Worm (Caenorhabditis elegans): ENCODE data around the gene fbxb-75.

The fbxb-75 gene

ce11 chrIV:4399418-4400136, 41.4 kb downstream of the fbxb-75 start:
- TF ChIP-seq flt-1 (GFP tag; IDR thresholded peaks at IDR 0.05) (0 out of 2 replicates have a peak, but pooled peaks have one; percentile 13), ztf-23 (GFP tag; IDR thresholded peaks at IDR 0.05) (0 out of 2 replicates have a peak, but pooled peaks have one; percentile 21), tab-1 (GFP tag; IDR thresholded peaks at IDR 0.05) (0 out of 2 replicates have a peak, but pooled peaks have one; percentile 58), klf-2 (GFP tag; conservative IDR thresholded peaks at IDR 0.05) (no peak), T22C8.4 (GFP tag; IDR thresholded peaks at IDR 0.05) (no peak)

ce11 chrIV:4398890-4399289, 42.1 kb downstream of the fbxb-75 start:
- TF ChIP-seq ztf-23 (GFP tag; IDR thresholded peaks at IDR 0.05) (no peak), ztf-29 (GFP tag; IDR thresholded peaks at IDR 0.05) (no peak), cog-1 (tag; optimal IDR thresholded peaks at IDR 0.05) (no peak), T22C8.4 (GFP tag; IDR thresholded peaks at IDR 0.05) (no peak), tab-1 (GFP tag; IDR thresholded peaks at IDR 0.05) (no peak), flt-1 (GFP tag; IDR thresholded peaks at IDR 0.05) (no peak), ref-1 (GFP tag; conservative IDR thresholded peaks at IDR 0.05) (no peak), med-1 (GFP tag; optimal IDR thresholded peaks at IDR 0.05; ENCODE audit: insufficient read depth) (no peak), klf-2 (GFP tag; conservative IDR thresholded peaks at IDR 0.05) (no peak)

ce11 chrIV:4398420-4398819, 42.6 kb downstream of the fbxb-75 start:
- TF ChIP-seq ztf-29 (GFP tag; IDR thresholded peaks at IDR 0.05) = no peak
- TF ChIP-seq T22C8.4 (GFP tag; IDR thresholded peaks at IDR 0.05) = no peak
- no peak for TF ChIP-seq tab-1 (GFP tag; IDR thresholded peaks at IDR 0.05)
- peak; percentile 38; the same call in 1 of the 2 replicates for TF ChIP-seq ztf-23 (GFP tag; IDR thresholded peaks at IDR 0.05)
- no peak for TF ChIP-seq ref-1 (GFP tag; conservative IDR thresholded peaks at IDR 0.05)
- no peak for TF ChIP-seq klf-2 (GFP tag; conservative IDR thresholded peaks at IDR 0.05)

ce11 chrIV:4397586-4397985, 43.4 kb downstream of the fbxb-75 start:
- TF ChIP-seq T22C8.4 (GFP tag; IDR thresholded peaks at IDR 0.05) = no peak
- TF ChIP-seq tab-1 (GFP tag; IDR thresholded peaks at IDR 0.05) = no peak
- no peak for TF ChIP-seq klf-2 (GFP tag; conservative IDR thresholded peaks at IDR 0.05)
- TF ChIP-seq ztf-23 (GFP tag; IDR thresholded peaks at IDR 0.05) = no peak
- no peak for TF ChIP-seq ref-1 (GFP tag; conservative IDR thresholded peaks at IDR 0.05)
- no peak for TF ChIP-seq med-1 (GFP tag; optimal IDR thresholded peaks at IDR 0.05; ENCODE audit: insufficient read depth)
- TF ChIP-seq ztf-29 (GFP tag; IDR thresholded peaks at IDR 0.05) = no peak
- TF ChIP-seq flt-1 (GFP tag; IDR thresholded peaks at IDR 0.05) = no peak
- no peak for TF ChIP-seq cog-1 (tag; optimal IDR thresholded peaks at IDR 0.05)

ce11 chrIV:4397111-4397510, 43.9 kb downstream of the fbxb-75 start:
- TF ChIP-seq med-1 (GFP tag; optimal IDR thresholded peaks at IDR 0.05; ENCODE audit: insufficient read depth) (no peak), ref-1 (GFP tag; conservative IDR thresholded peaks at IDR 0.05) (no peak), flt-1 (GFP tag; IDR thresholded peaks at IDR 0.05) (no peak), tab-1 (GFP tag; IDR thresholded peaks at IDR 0.05) (no peak), ztf-23 (GFP tag; IDR thresholded peaks at IDR 0.05) (no peak), ztf-29 (GFP tag; IDR thresholded peaks at IDR 0.05) (no peak), T22C8.4 (GFP tag; IDR thresholded peaks at IDR 0.05) (no peak), cog-1 (tag; optimal IDR thresholded peaks at IDR 0.05) (no peak), klf-2 (GFP tag; conservative IDR thresholded peaks at IDR 0.05) (no peak)

ce11 chrIV:4396052-4396821, 44.7 kb downstream of the fbxb-75 start:
- no peak for TF ChIP-seq tab-1 (GFP tag; IDR thresholded peaks at IDR 0.05)
- no peak for TF ChIP-seq ztf-23 (GFP tag; IDR thresholded peaks at IDR 0.05)
- TF ChIP-seq ref-1 (GFP tag; conservative IDR thresholded peaks at IDR 0.05) = no peak
- no peak for TF ChIP-seq cog-1 (tag; optimal IDR thresholded peaks at IDR 0.05)
- TF ChIP-seq klf-2 (GFP tag; conservative IDR thresholded peaks at IDR 0.05) = no peak
- no peak for TF ChIP-seq flt-1 (GFP tag; IDR thresholded peaks at IDR 0.05)
- TF ChIP-seq T22C8.4 (GFP tag; IDR thresholded peaks at IDR 0.05) = no peak
- no peak for TF ChIP-seq ztf-29 (GFP tag; IDR thresholded peaks at IDR 0.05)
- TF ChIP-seq med-1 (GFP tag; optimal IDR thresholded peaks at IDR 0.05; ENCODE audit: insufficient read depth) = no peak

- TF ChIP-seq tab-1 (GFP tag; IDR thresholded peaks at IDR 0.05) (no peak), med-1 (GFP tag; optimal IDR thresholded peaks at IDR 0.05; ENCODE audit: insufficient read depth) (no peak), T22C8.4 (GFP tag; IDR thresholded peaks at IDR 0.05) (no peak)
Observed at ce11 chrIV:4395555-4395954, 45.4 kb downstream of the fbxb-75 start.

- no peak for TF ChIP-seq tab-1 (GFP tag; IDR thresholded peaks at IDR 0.05)
Observed at ce11 chrIV:4393942-4394460, 47.0 kb downstream of the fbxb-75 start, which contains the start of gene ell-1. Gene ell-1 (plus strand): TSS chrIV:4394410.

- TF ChIP-seq T22C8.4 (GFP tag; IDR thresholded peaks at IDR 0.05) = no peak
- TF ChIP-seq ref-1 (GFP tag; conservative IDR thresholded peaks at IDR 0.05) = no peak
- TF ChIP-seq cog-1 (tag; optimal IDR thresholded peaks at IDR 0.05) = no peak
- no peak for TF ChIP-seq flt-1 (GFP tag; IDR thresholded peaks at IDR 0.05)
- TF ChIP-seq ztf-23 (GFP tag; IDR thresholded peaks at IDR 0.05) = no peak
- no peak for TF ChIP-seq med-1 (GFP tag; optimal IDR thresholded peaks at IDR 0.05; ENCODE audit: insufficient read depth)
- no peak for TF ChIP-seq tab-1 (GFP tag; IDR thresholded peaks at IDR 0.05)
- no peak for TF ChIP-seq ztf-29 (GFP tag; IDR thresholded peaks at IDR 0.05)
- no peak for TF ChIP-seq klf-2 (GFP tag; conservative IDR thresholded peaks at IDR 0.05)
Observed at ce11 chrIV:4393488-4393887, 47.5 kb downstream of the fbxb-75 start.

Data from whole organism, midembryonic.